Worm (Caenorhabditis elegans): ENCODE data around the gene anmt-3.
"Not testable (repeated sequence)": the region's sequence is repeated elsewhere in the genome, so short reads cannot be mapped to it uniquely, and the experiment has no call there.

- TF ChIP-seq tbx-37 (GFP tag; conservative IDR thresholded peaks at IDR 0.05); tra-4 (tag; optimal IDR thresholded peaks at IDR 0.05); F13C5.2 (tag; optimal IDR thresholded peaks at IDR 0.05); ama-1 (optimal IDR thresholded peaks at IDR 0.05); ets-7 (tag; optimal IDR thresholded peaks at IDR 0.05); aly-1 (tag; optimal IDR thresholded peaks at IDR 0.05); pes-1 (GFP tag; IDR thresholded peaks at IDR 0.05); scrt-1 (GFP tag; IDR thresholded peaks at IDR 0.05); sea-1 (GFP tag; conservative IDR thresholded peaks at IDR 0.05); hmbx-1 (tag; optimal IDR thresholded peaks at IDR 0.05): not testable (repeated sequence)
Observed at ce11 chrV:10004048-10004761, 46.1 kb upstream of the anmt-3 start, which contains the start of gene uda-1.
